Fruit fly (Drosophila melanogaster) whole organism, prepupa: ENCODE measurements around the gene Pif1.

Source experiments
- Blimp-1 ChIP-seq: fragments of 200-800 bp; sonication (Bioruptor generic); optimal IDR thresholded peaks from 3 replicates; lab custom pipeline; 2017; ENCODE audit warnings: missing biosample characterization, missing genetic modification characterization, mild to moderate bottlenecking, moderate library complexity, missing genetic modification reagents
- CG10669 ChIP-seq: fragments of 200-800 bp; sonication (Bioruptor generic); optimal IDR thresholded peaks from 3 replicates; lab custom pipeline; 2018; ENCODE audit warnings: missing biosample characterization, mild to moderate bottlenecking, missing genetic modification characterization, moderate library complexity
- CG11294 ChIP-seq: fragments of 200-800 bp; sonication (Bioruptor generic); IDR thresholded peaks from 2 replicates; pipeline ENCODE4 v1.3.6; 2022; ENCODE audit warnings: missing biosample characterization, missing genetic modification characterization
- CG11902 ChIP-seq: fragments of 200-800 bp; sonication (Bioruptor generic); optimal IDR thresholded peaks from 3 replicates; lab custom pipeline; 2016; ENCODE audit warnings: missing biosample characterization, missing genetic modification characterization
- CG15336 ChIP-seq: fragments of 200-800 bp; sonication (Bioruptor generic); IDR thresholded peaks from 2 replicates; pipeline ENCODE4 v1.3.6; 2022; ENCODE audit warnings: missing biosample characterization, missing genetic modification characterization
- CG1621 ChIP-seq: fragments of 200-800 bp; sonication (Bioruptor generic); optimal IDR thresholded peaks from 3 replicates; lab custom pipeline; 2018; ENCODE audit warnings: missing biosample characterization, mild to moderate bottlenecking, missing genetic modification characterization
- CG31627 ChIP-seq: fragments of 200-800 bp; sonication (Bioruptor generic); optimal IDR thresholded peaks from 3 replicates; lab custom pipeline; 2016; ENCODE audit warnings: missing biosample characterization, missing genetic modification characterization
- CG32006 ChIP-seq: fragments of 200-800 bp; sonication (Bioruptor generic); optimal IDR thresholded peaks from 3 replicates; lab custom pipeline; 2017; ENCODE audit warnings: missing biosample characterization, mild to moderate bottlenecking, missing genetic modification characterization
- CG34406 ChIP-seq: fragments of 200-800 bp; sonication (Bioruptor generic); optimal IDR thresholded peaks from 3 replicates; lab custom pipeline; 2016; ENCODE audit warnings: missing biosample characterization, missing genetic modification characterization
- CG3919 ChIP-seq: fragments of 200-800 bp; sonication (Bioruptor generic); optimal IDR thresholded peaks from 3 replicates; lab custom pipeline; 2016; ENCODE audit warnings: missing biosample characterization, missing genetic modification characterization
- CG4318 ChIP-seq: fragments of 200-800 bp; sonication (Bioruptor generic); optimal IDR thresholded peaks from 3 replicates; lab custom pipeline; 2017; ENCODE audit warnings: missing biosample characterization, mild to moderate bottlenecking, missing genetic modification characterization
- CG6792 ChIP-seq: fragments of 200-800 bp; sonication (Bioruptor generic); optimal IDR thresholded peaks from 3 replicates; lab custom pipeline; 2016; ENCODE audit warnings: missing biosample characterization, missing genetic modification characterization
- CG7368 ChIP-seq: fragments of 200-800 bp; sonication (Bioruptor generic); optimal IDR thresholded peaks from 3 replicates; lab custom pipeline; 2016; ENCODE audit warnings: missing biosample characterization, missing genetic modification characterization
- CG8319 ChIP-seq: fragments of 200-800 bp; sonication (Bioruptor generic); optimal IDR thresholded peaks from 3 replicates; lab custom pipeline; 2016; ENCODE audit warnings: missing biosample characterization, missing genetic modification characterization
- CG9139 ChIP-seq: fragments of 200-800 bp; sonication (Bioruptor generic); optimal IDR thresholded peaks from 3 replicates; lab custom pipeline; 2017; ENCODE audit warnings: missing biosample characterization, mild to moderate bottlenecking, missing genetic modification characterization
- Eip75B ChIP-seq: fragments of 200-800 bp; sonication (Bioruptor generic); optimal IDR thresholded peaks from 3 replicates; lab custom pipeline; 2016; ENCODE audit warnings: missing biosample characterization, missing genetic modification characterization
- Eip93F ChIP-seq: fragments of 200-800 bp; sonication (Bioruptor generic); optimal IDR thresholded peaks from 2 replicates; lab custom pipeline; 2016; ENCODE audit warnings: missing biosample characterization, mild to moderate bottlenecking, missing genetic modification characterization
- Ets96B ChIP-seq: fragments of 200-800 bp; optimal IDR thresholded peaks from 2 replicates; lab custom pipeline; 2019; ENCODE audit warnings: missing biosample characterization, mild to moderate bottlenecking, missing genetic modification characterization, moderate library complexity
- Gug ChIP-seq: fragments of 200-800 bp; sonication (Bioruptor generic); IDR thresholded peaks from 2 replicates; pipeline ENCODE4 v1.3.6; 2022; ENCODE audit warnings: missing biosample characterization, missing genetic modification characterization
- Hr38 ChIP-seq: sonication (Bioruptor generic); optimal IDR thresholded peaks from 2 replicates; lab custom pipeline; 2016; ENCODE audit warnings: missing biosample characterization, missing genetic modification characterization
- Lpt ChIP-seq: fragments of 200-800 bp; sonication (Bioruptor generic); optimal IDR thresholded peaks from 3 replicates; lab custom pipeline; 2016; ENCODE audit warnings: missing biosample characterization, missing genetic modification characterization
- Met ChIP-seq: fragments of 200-800 bp; sonication (Bioruptor generic); optimal IDR thresholded peaks from 3 replicates; lab custom pipeline; 2016; ENCODE audit warnings: missing biosample characterization, missing genetic modification characterization
- OdsH ChIP-seq: fragments of 200-800 bp; sonication (Bioruptor generic); optimal IDR thresholded peaks from 3 replicates; lab custom pipeline; 2016; ENCODE audit warnings: missing biosample characterization, missing genetic modification characterization
- Sox102F ChIP-seq: fragments of 200-800 bp; sonication (Bioruptor generic); optimal IDR thresholded peaks from 2 replicates; lab custom pipeline; 2016; ENCODE audit warnings: missing biosample characterization, mild to moderate bottlenecking, missing genetic modification characterization
- acj6 ChIP-seq: fragments of 200-800 bp; sonication (Bioruptor generic); optimal IDR thresholded peaks from 3 replicates; lab custom pipeline; 2016; ENCODE audit warnings: missing biosample characterization, missing genetic modification characterization
- dsx ChIP-seq: fragments of 200-800 bp; optimal IDR thresholded peaks from 3 replicates; lab custom pipeline; 2019; ENCODE audit warnings: missing biosample characterization, mild to moderate bottlenecking, missing genetic modification characterization, moderate library complexity; ENCODE audit not compliant: poor library complexity, severe bottlenecking
- eg ChIP-seq: fragments of 200-800 bp; sonication (Bioruptor generic); IDR thresholded peaks from 3 replicates; pipeline ENCODE4 v1.3.6; 2022; ENCODE audit warnings: missing biosample characterization, missing genetic modification characterization
- esn ChIP-seq: fragments of 200-800 bp; sonication (Bioruptor generic); optimal IDR thresholded peaks from 2 replicates; lab custom pipeline; 2016; ENCODE audit warnings: missing biosample characterization, mild to moderate bottlenecking, missing genetic modification characterization, moderate library complexity
- fd59A ChIP-seq: fragments of 200-800 bp; sonication (Bioruptor generic); optimal IDR thresholded peaks from 2 replicates; lab custom pipeline; 2017; ENCODE audit warnings: missing biosample characterization, mild to moderate bottlenecking, missing genetic modification characterization, missing genetic modification reagents
- fkh ChIP-seq: fragments of 200-800 bp; sonication (Bioruptor generic); optimal IDR thresholded peaks from 3 replicates; lab custom pipeline; 2017; ENCODE audit warnings: missing biosample characterization, mild to moderate bottlenecking, missing genetic modification characterization, moderate library complexity
- lz ChIP-seq: fragments of 200-800 bp; sonication (Bioruptor generic); optimal IDR thresholded peaks from 3 replicates; lab custom pipeline; 2016; ENCODE audit warnings: missing biosample characterization, missing genetic modification characterization
- spab ChIP-seq: fragments of 200-800 bp; sonication (Bioruptor generic); optimal IDR thresholded peaks from 2 replicates; lab custom pipeline; 2017; ENCODE audit warnings: missing biosample characterization, mild to moderate bottlenecking, missing genetic modification characterization, missing genetic modification reagents
- svp ChIP-seq: fragments of 200-800 bp; sonication (Bioruptor generic); peaks from one replicate; lab custom pipeline; 2016; ENCODE audit warnings: missing biosample characterization, missing genetic modification characterization
- topi ChIP-seq: fragments of 200-800 bp; sonication (Bioruptor generic); optimal IDR thresholded peaks from 3 replicates; lab custom pipeline; 2016; ENCODE audit warnings: missing biosample characterization, missing genetic modification characterization

Pif1 gene

dm6 chr2L:3472242-3472641 lies 2.4 kb upstream of the Pif1 start, which contains the start of gene Pgant4 (continued):
- no peak for TF ChIP-seq OdsH (GFP tag; lab: Kevin White, UChicago)

dm6 chr2L:3466846-3467245 lies 3.0 kb downstream of the Pif1 start:
- TF ChIP-seq Blimp-1 (GFP tag; lab: Kevin White, UChicago) (no peak), Gug (GFP tag; lab: Robert Waterston, UW) (no peak), Sox102F (GFP tag; lab: Kevin White, UChicago) (no peak), CG31627 (no peak), CG6792 (GFP tag; lab: Kevin White, UChicago) (no peak), topi (GFP tag; lab: Kevin White, UChicago) (no peak), CG9139 (GFP tag; lab: Kevin White, UChicago) (no peak), esn (GFP tag; lab: Kevin White, UChicago) (no peak), Eip93F (no peak), svp (no peak), Hr38 (GFP tag; lab: Kevin White, UChicago) (no peak), CG7368 (no peak), lz (GFP tag; lab: Kevin White, UChicago) (no peak), CG11294 (GFP tag; lab: Robert Waterston, UW) (no peak), CG3919 (no peak), Lpt (GFP tag; lab: Kevin White, UChicago) (no peak), CG32006 (no peak), CG15336 (GFP tag; lab: Robert Waterston, UW) (no peak), spab (GFP tag; lab: Kevin White, UChicago) (no peak), CG8319 (GFP tag; lab: Kevin White, UChicago) (no peak)

- TF ChIP-seq eg (GFP tag; lab: Robert Waterston, UW) (no peak), fkh (GFP tag; lab: Kevin White, UChicago) (peak; percentile 68)
Measured at dm6 chr2L:3465918-3466727, 3.7 kb downstream of the Pif1 start, which contains the start of the genes msl-2 and ND-PDSW. msl-2 (minus strand) TSS chr2L:3466112. ND-PDSW (plus strand) TSS chr2L:3466157.

- TF ChIP-seq CG1621 (tag; lab: Kevin White, UChicago) (no peak), CG4318 (GFP tag; lab: Kevin White, UChicago) (no peak), CG34406 (GFP tag; lab: Kevin White, UChicago) (no peak), Sox102F (GFP tag; lab: Kevin White, UChicago) (no peak), Hr38 (GFP tag; lab: Kevin White, UChicago) (no peak), acj6 (GFP tag; lab: Kevin White, UChicago) (no peak), Eip75B (GFP tag; lab: Kevin White, UChicago) (no peak), CG7368 (no peak), CG11902 (GFP tag; lab: Kevin White, UChicago) (no peak), Lpt (GFP tag; lab: Kevin White, UChicago) (no peak), CG6792 (GFP tag; lab: Kevin White, UChicago) (no peak), dsx (GFP tag; lab: Kevin White, UChicago) (no peak), fd59A (GFP tag; lab: Kevin White, UChicago) (no peak), Met (no peak), Ets96B (tag; lab: Kevin White, UChicago) (no peak), esn (GFP tag; lab: Kevin White, UChicago) (no peak), CG10669 (GFP tag; lab: Kevin White, UChicago) (no peak)
Measured at dm6 chr2L:3465426-3465825, 4.4 kb downstream of the Pif1 start.
